Worm (Caenorhabditis elegans) whole organism, young adult: Measurements from ENCODE around the gene lips-2.

Experiments
- F10E7.11 ChIP-seq: sonication (generic microtip); optimal IDR thresholded peaks from 2 replicates; lab custom pipeline; 2017; ENCODE audit warnings: mild to moderate bottlenecking, missing genetic modification characterization, moderate library complexity, missing compliant biosample characterization
- F23B12.7 ChIP-seq: sonication (generic microtip); optimal IDR thresholded peaks from 2 replicates; lab custom pipeline; 2017; ENCODE audit warnings: missing genetic modification characterization, mild to moderate bottlenecking, missing compliant biosample characterization, antibody characterized with exemption, moderate library complexity; ENCODE audit not compliant: insufficient read depth
- T26A5.8 ChIP-seq: sonication (generic microtip); optimal IDR thresholded peaks from 2 replicates; lab custom pipeline; 2016; ENCODE audit warnings: missing genetic modification characterization, missing compliant biosample characterization
- Y53F4B.3 ChIP-seq: fragments of 200-800 bp; sonication (Bioruptor generic); IDR thresholded peaks from 2 replicates; pipeline ENCODE4 v1.3.6; 2022; ENCODE audit warnings: missing genetic modification reagents, missing genetic modification characterization, missing compliant biosample characterization
- Y67H2A.10 ChIP-seq: fragments of 200-800 bp; sonication (Bioruptor generic); conservative IDR thresholded peaks from 2 replicates; pipeline ENCODE4 v1.3.6; 2022; ENCODE audit warnings: missing genetic modification reagents, missing genetic modification characterization, missing compliant biosample characterization
- Y79H2A.3 ChIP-seq: fragments of 200-800 bp; sonication (Bioruptor generic); conservative IDR thresholded peaks from 2 replicates; pipeline ENCODE4 v1.3.6; 2022; ENCODE audit warnings: missing genetic modification reagents, missing genetic modification characterization, missing compliant biosample characterization
- akir-1 ChIP-seq: fragments of 200-800 bp; sonication (Bioruptor generic); optimal IDR thresholded peaks from 2 replicates; lab custom pipeline; 2018; ENCODE audit warnings: mild to moderate bottlenecking, missing genetic modification characterization, moderate library complexity, missing compliant biosample characterization
- athp-1 ChIP-seq: sonication (generic microtip); optimal IDR thresholded peaks from 2 replicates; lab custom pipeline; 2017; ENCODE audit warnings: mild to moderate bottlenecking, missing genetic modification characterization, missing compliant biosample characterization
- bed-2 ChIP-seq: fragments of 200-800 bp; sonication (Bioruptor generic); IDR thresholded peaks from 2 replicates; pipeline ENCODE4 v1.3.6; 2022; ENCODE audit warnings: missing genetic modification reagents, missing genetic modification characterization, missing compliant biosample characterization
- cebp-1 ChIP-seq, 2 experiments: fragments of 200-800 bp in 1 of 2; sonication (Bioruptor generic) in 1 of 2; sonication (generic microtip) in 1 of 2; IDR thresholded peaks in 1 of 2; optimal IDR thresholded peaks in 1 of 2; 2 replicates each; pipeline versions ENCODE4 v1.3.6 to Lab custom; 2017 to 2022; ENCODE audit warnings: missing compliant biosample characterization in 2 of 2, missing genetic modification characterization in 2 of 2, mild to moderate bottlenecking in 1 of 2, missing genetic modification reagents in 1 of 2, moderate library complexity in 1 of 2
- cebp-2 ChIP-seq: fragments of 200-800 bp; sonication (Bioruptor generic); IDR thresholded peaks from 2 replicates; pipeline ENCODE4 v1.3.6; 2022; ENCODE audit warnings: missing genetic modification characterization, missing compliant biosample characterization
- ceh-40 ChIP-seq: fragments of 200-800 bp; sonication (Bioruptor generic); IDR thresholded peaks from 2 replicates; pipeline ENCODE4 v1.3.6; 2022; ENCODE audit warnings: missing genetic modification characterization, missing compliant biosample characterization
- ceh-58 ChIP-seq: fragments of 200-800 bp; sonication (Bioruptor generic); IDR thresholded peaks from 2 replicates; pipeline ENCODE4 v1.3.6; 2022; ENCODE audit warnings: missing genetic modification characterization, missing compliant biosample characterization
- chd-7 ChIP-seq: sonication (generic microtip); optimal IDR thresholded peaks from 2 replicates; lab custom pipeline; 2016; ENCODE audit warnings: mild to moderate bottlenecking, missing genetic modification characterization, moderate library complexity, missing compliant biosample characterization
- efl-1 ChIP-seq: fragments of 150-350 bp; optimal IDR thresholded peaks from 2 replicates; lab custom pipeline; 2014; ENCODE audit warnings: missing biosample characterization, missing genetic modification reagents, missing genetic modification characterization
- ets-4 ChIP-seq: fragments of 200-800 bp; sonication (Bioruptor generic); optimal IDR thresholded peaks from 2 replicates; lab custom pipeline; 2018; ENCODE audit warnings: mild to moderate bottlenecking, missing genetic modification characterization, missing compliant biosample characterization
- fkh-3 ChIP-seq: sonication (generic microtip); optimal IDR thresholded peaks from 2 replicates; lab custom pipeline; 2016; ENCODE audit warnings: mild to moderate bottlenecking, missing genetic modification characterization, missing compliant biosample characterization
- hlh-26 ChIP-seq: fragments of 200-800 bp; sonication (Bioruptor generic); conservative IDR thresholded peaks from 2 replicates; pipeline ENCODE4 v1.3.6; 2022; ENCODE audit warnings: missing genetic modification reagents, missing genetic modification characterization, missing compliant biosample characterization
- hmg-1.2 ChIP-seq: fragments of 200-800 bp; sonication (Bioruptor generic); IDR thresholded peaks from 2 replicates; pipeline ENCODE4 v1.3.6; 2022; ENCODE audit warnings: missing genetic modification reagents, missing genetic modification characterization, missing compliant biosample characterization
- hmg-20 ChIP-seq: fragments of 200-800 bp; sonication (Bioruptor generic); IDR thresholded peaks from 2 replicates; pipeline ENCODE4 v1.3.6; 2022; ENCODE audit warnings: missing genetic modification reagents, missing genetic modification characterization, missing compliant biosample characterization
- lag-1 ChIP-seq: fragments of 200-800 bp; sonication (Bioruptor generic); IDR thresholded peaks from 2 replicates; pipeline ENCODE4 v1.3.6; 2022; ENCODE audit warnings: missing genetic modification reagents, missing genetic modification characterization, missing compliant biosample characterization
- let-607 ChIP-seq, 2 experiments: fragments of 200-800 bp in 1 of 2; sonication (Bioruptor generic) in 1 of 2; sonication (generic microtip) in 1 of 2; optimal IDR thresholded peaks; 2 replicates each; lab custom pipeline; 2016 to 2018; ENCODE audit warnings: mild to moderate bottlenecking in 2 of 2, missing compliant biosample characterization in 2 of 2, missing genetic modification characterization in 2 of 2, moderate library complexity in 2 of 2, missing genotype in 1 of 2
- lsl-1 ChIP-seq: fragments of 200-800 bp; sonication (Bioruptor generic); optimal IDR thresholded peaks from 2 replicates; lab custom pipeline; 2018; ENCODE audit warnings: mild to moderate bottlenecking, missing genetic modification characterization, moderate library complexity, missing compliant biosample characterization
- madf-10 ChIP-seq: sonication (generic microtip); optimal IDR thresholded peaks from 2 replicates; lab custom pipeline; 2016; ENCODE audit warnings: mild to moderate bottlenecking, missing genetic modification characterization, missing compliant biosample characterization
- nfyb-1 ChIP-seq: fragments of 200-800 bp; sonication (Bioruptor generic); IDR thresholded peaks from 2 replicates; pipeline ENCODE4 v1.3.6; 2022; ENCODE audit warnings: missing genetic modification reagents, missing genetic modification characterization, missing compliant biosample characterization
- nhr-120 ChIP-seq: fragments of 200-800 bp; sonication (Bioruptor generic); IDR thresholded peaks from 2 replicates; pipeline ENCODE4 v1.3.6; 2022; ENCODE audit warnings: missing genetic modification characterization, missing compliant biosample characterization
- nhr-80 ChIP-seq: sonication (generic microtip); optimal IDR thresholded peaks from 2 replicates; lab custom pipeline; 2016; ENCODE audit warnings: missing genetic modification characterization, missing compliant biosample characterization
- zfh-2 ChIP-seq: fragments of 200-800 bp; sonication (Bioruptor generic); conservative IDR thresholded peaks from 2 replicates; pipeline ENCODE4 v1.3.6; 2022; ENCODE audit warnings: missing genetic modification reagents, missing genetic modification characterization, missing compliant biosample characterization
- ztf-18 ChIP-seq: sonication (generic microtip); optimal IDR thresholded peaks from 2 replicates; lab custom pipeline; 2016; ENCODE audit warnings: missing genotype, mild to moderate bottlenecking, missing genetic modification characterization, missing compliant biosample characterization
- ztf-26 ChIP-seq: sonication (generic microtip); optimal IDR thresholded peaks from 2 replicates; lab custom pipeline; 2017; ENCODE audit warnings: missing genetic modification characterization, missing compliant biosample characterization
- ztf-3 ChIP-seq: fragments of 200-800 bp; sonication (Bioruptor generic); optimal IDR thresholded peaks from 2 replicates; lab custom pipeline; 2018; ENCODE audit warnings: mild to moderate bottlenecking, missing genetic modification characterization, missing compliant biosample characterization

Gene lips-2

ce11 chrX:12285496-12285895, at the start of gene lips-2:
Gene lips-2, plus strand, starts transcription at chrX:12285796.
- TF ChIP-seq bed-2, result no peak
- no peak for TF ChIP-seq lag-1 (GFP tag; lab: Robert Waterston, UW)
- TF ChIP-seq Y79H2A.3 (GFP tag; lab: Robert Waterston, UW), result no peak
- no peak for TF ChIP-seq madf-10 (tag; lab: Kevin White, UChicago)
- no peak for TF ChIP-seq Y53F4B.3 (GFP tag; lab: Robert Waterston, UW)

DNA sequence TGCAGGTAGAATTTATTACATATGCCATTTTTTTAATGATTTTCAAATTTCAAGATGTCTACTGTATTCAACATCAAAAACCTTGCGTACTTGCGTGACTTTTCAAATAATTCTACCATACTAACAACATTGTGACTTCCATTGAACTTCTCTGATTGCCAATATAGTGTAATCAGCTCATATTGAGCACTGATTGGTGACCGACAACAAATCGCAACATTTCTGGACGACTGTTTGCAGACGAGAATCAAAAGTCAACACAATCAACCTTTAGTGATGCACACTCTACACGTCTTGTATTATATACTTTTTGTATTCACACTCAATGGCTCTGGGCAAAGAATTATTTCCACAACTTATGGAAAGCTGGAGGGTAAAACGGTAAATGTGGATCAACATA, 44.1 kb upstream of the lips-2 start, which contains the start of gene cest-3:
cest-3 (plus strand) TSS at position 190 of the 400 bp plus-strand sequence.
- TF ChIP-seq nhr-80 (tag; lab: Kevin White, UChicago) (peak; percentile 68), cebp-1 (GFP tag; IDR thresholded peaks at IDR 0.05; lab: Robert Waterston, UW) (no peak), cebp-1 (tag; optimal IDR thresholded peaks at IDR 0.05; lab: Kevin White, UChicago) (no peak)

DNA sequence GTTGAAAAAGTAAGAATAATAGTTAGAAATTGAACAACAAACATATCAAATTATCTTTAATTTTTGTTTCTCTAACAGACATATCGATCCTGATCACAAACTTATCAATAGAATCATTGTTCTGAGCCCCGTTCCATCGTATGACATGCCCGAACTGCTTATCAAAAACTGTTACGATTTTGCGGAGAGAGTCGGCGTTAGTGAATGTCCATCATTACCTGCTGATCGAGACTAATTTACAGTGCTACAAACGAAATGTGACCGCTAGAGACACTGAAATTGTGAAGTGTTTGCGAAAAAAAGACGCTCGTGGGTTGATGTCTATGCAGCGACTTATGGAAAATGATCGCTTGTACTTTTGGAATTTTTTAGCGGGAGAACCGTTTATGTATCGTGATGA, 42.7 kb upstream of the lips-2 start:
- TF ChIP-seq nhr-80 (tag; lab: Kevin White, UChicago) (peak; percentile 82), hmg-20 (GFP tag; lab: Robert Waterston, UW) (no peak)

ce11 chrX:12248140-12248539, 37.5 kb upstream of the lips-2 start:
- TF ChIP-seq ceh-58 (GFP tag; lab: Robert Waterston, UW) (no peak), akir-1 (no peak), ceh-40 (GFP tag; lab: Robert Waterston, UW) (no peak), Y79H2A.3 (GFP tag; lab: Robert Waterston, UW) (no peak), T26A5.8 (tag; lab: Kevin White, UChicago) (no peak), athp-1 (tag; lab: Kevin White, UChicago) (no peak), hlh-26 (GFP tag; lab: Robert Waterston, UW) (no peak), nfyb-1 (GFP tag; lab: Robert Waterston, UW) (no peak), efl-1 (GFP tag; lab: Kevin White, UChicago) (no peak)

ce11 chrX:12252189-12252588, 33.4 kb upstream of the lips-2 start:
- TF ChIP-seq ceh-58 (GFP tag; lab: Robert Waterston, UW) (no peak), let-607 (tag; optimal IDR thresholded peaks at IDR 0.05; lab: Kevin White, UChicago) (no peak), Y67H2A.10 (GFP tag; lab: Robert Waterston, UW) (no peak), zfh-2 (no peak), F23B12.7 (no peak), ets-4 (GFP tag; lab: Kevin White, UChicago) (no peak), F10E7.11 (tag; lab: Kevin White, UChicago) (no peak), lsl-1 (GFP tag; lab: Kevin White, UChicago) (no peak), hmg-1.2 (GFP tag; lab: Robert Waterston, UW) (no peak), chd-7 (no peak), nhr-120 (no peak), ztf-3 (GFP tag; lab: Kevin White, UChicago) (no peak), cebp-2 (GFP tag; lab: Robert Waterston, UW) (no peak), ztf-18 (no peak), fkh-3 (tag; lab: Kevin White, UChicago) (no peak), ztf-26 (tag; lab: Kevin White, UChicago) (no peak)
